Worm (Caenorhabditis elegans): ENCODE results near the gene lido-7.
A peak's percentile ranks its signal among the peaks of the same experiment; 100 is the strongest.

ce11 chrII:3028264-3028663 is 40.2 kb downstream of the lido-7 start:
- TF ChIP-seq blmp-1 (tag; optimal IDR thresholded peaks at IDR 0.05; ENCODE audit: insufficient read depth) (peak; percentile 6), ztf-4 (tag; optimal IDR thresholded peaks at IDR 0.05) (no peak), skn-1 (tag; optimal IDR thresholded peaks at IDR 0.05) (no peak), ama-1 (optimal IDR thresholded peaks at IDR 0.05) (no peak), dmd-4 (tag; optimal IDR thresholded peaks at IDR 0.05) (no peak), elt-1 (tag; optimal IDR thresholded peaks at IDR 0.05) (no peak), snpc-4 (tag; optimal IDR thresholded peaks at IDR 0.05) (no peak), unc-62 (GFP tag; optimal IDR thresholded peaks at IDR 0.05) (no peak), nhr-77 (tag; optimal IDR thresholded peaks at IDR 0.05) (no peak)

Data from whole organism, L2 larva.